Fruit fly (Drosophila melanogaster): ENCODE data around the gene Syx4.
A peak's percentile ranks its signal among the peaks of the same experiment; 100 is the strongest.

The Syx4 gene

dm6 chrX:2738663-2739062 is 5.2 kb downstream of the Syx4 start, which contains the start of gene crm:
Gene crm, minus strand, starts transcription at chrX:2738773.
- TF ChIP-seq noc (tag; optimal IDR thresholded peaks at IDR 0.05): no peak

- peak; percentile 58 for TF ChIP-seq noc (tag; optimal IDR thresholded peaks at IDR 0.05)
These were observed 11.7 kb downstream of the Syx4 start, which contains the start of the genes ttm50 and CG2712 for dm6 chrX:2732127-2732526. Gene ttm50, minus strand, starts transcription at chrX:2732190. Gene CG2712, plus strand, starts transcription at chrX:2732469.

- no peak for TF ChIP-seq noc (tag; optimal IDR thresholded peaks at IDR 0.05)
These were observed 16.4 kb downstream of the Syx4 start, which contains the start of gene dwg for dm6 chrX:2727506-2727905. Gene dwg, plus strand, starts transcription at chrX:2727698.

dm6 chrX:2726420-2726819 is 17.5 kb downstream of the Syx4 start, which contains the start of gene vilya:
Gene vilya, plus strand, starts transcription at chrX:2726678.
- TF ChIP-seq noc (tag; optimal IDR thresholded peaks at IDR 0.05): no peak

- TF ChIP-seq noc (tag; optimal IDR thresholded peaks at IDR 0.05): no peak
These were observed 23.8 kb downstream of the Syx4 start, which contains the start of gene CG2701 for dm6 chrX:2720122-2720521. Gene CG2701, minus strand, starts transcription at chrX:2720327.

dm6 chrX:2714730-2715129 is 29.1 kb downstream of the Syx4 start:
- no peak for TF ChIP-seq noc (tag; optimal IDR thresholded peaks at IDR 0.05)

- TF ChIP-seq noc (tag; optimal IDR thresholded peaks at IDR 0.05): no peak
These were observed 30.1 kb downstream of the Syx4 start, which contains the start of the genes CG2685 and CG2694 for dm6 chrX:2713776-2714175. Gene CG2685, minus strand, starts transcription at chrX:2713960. Gene CG2694, plus strand, starts transcription at chrX:2714079.

dm6 chrX:2708156-2708734 is 35.6 kb downstream of the Syx4 start, which contains the start of gene CG2681:
Gene CG2681, plus strand, starts transcription at chrX:2708684.
- TF ChIP-seq noc (tag; optimal IDR thresholded peaks at IDR 0.05): no peak

- TF ChIP-seq noc (tag; optimal IDR thresholded peaks at IDR 0.05): no peak
These were observed 36.3 kb downstream of the Syx4 start, which contains the start of gene CG2680 for dm6 chrX:2707377-2708090. Gene CG2680, minus strand, starts transcription at chrX:2707427.

- no peak for TF ChIP-seq noc (tag; optimal IDR thresholded peaks at IDR 0.05)
These were observed 39.6 kb downstream of the Syx4 start, which contains the start of gene eIF2Bbeta for dm6 chrX:2704134-2704773. Gene eIF2Bbeta, plus strand, starts transcription at chrX:2704571.

dm6 chrX:2703693-2704092 is 40.2 kb downstream of the Syx4 start, which contains the start of gene Ugalt:
Gene Ugalt, minus strand, starts transcription at chrX:2703852.
- TF ChIP-seq noc (tag; optimal IDR thresholded peaks at IDR 0.05): peak; percentile 100

- TF ChIP-seq noc (tag; optimal IDR thresholded peaks at IDR 0.05): no peak
These were observed 45.6 kb downstream of the Syx4 start, which contains the start of the genes Spg7 and Lint-O for dm6 chrX:2698064-2698894. Gene Spg7, minus strand, starts transcription at chrX:2698211. Gene Lint-O, plus strand, starts transcription at chrX:2698701.

dm6 chrX:2693786-2694185 is 50.1 kb downstream of the Syx4 start, which contains the start of gene dyw:
Gene dyw, minus strand, starts transcription at chrX:2693886.
- no peak for TF ChIP-seq noc (tag; optimal IDR thresholded peaks at IDR 0.05)

dm6 chrX:2690376-2690775 is 53.5 kb downstream of the Syx4 start:
- no peak for TF ChIP-seq noc (tag; optimal IDR thresholded peaks at IDR 0.05)

Measured in whole organism, larva.